Comparison of ENCODE assay signal across 3 fruit fly cellular contexts in genomic region chr3R:15320747-15321085, dm6.
TF ChIP-seq lines count a peak whose summit lies in the region.

Gene ear, plus strand, starts transcription at chr3R:15320756.

- no peak for TF ChIP-seq CTCF in whole organism, embryonic (GFP tag; optimal IDR thresholded peaks at IDR 0.05; lab: Kevin White, UChicago)

TF ChIP-seq in whole organism, embryonic, 481 proteins besides CTCF, POLR2A, EP300 and RAD21:
- TF ChIP-seq tll (GFP tag; optimal IDR thresholded peaks at IDR 0.05; lab: Kevin White, UChicago), result no peak
- 0 out of 4 replicates have a peak, but pooled peaks have one; percentile 25 for TF ChIP-seq Dll (GFP tag; IDR thresholded peaks at IDR 0.05; lab: Robert Waterston, UW; ENCODE audit: partially characterized antibody)
- TF ChIP-seq bbx (GFP tag; IDR thresholded peaks at IDR 0.05; lab: Robert Waterston, UW; ENCODE audit: partially characterized antibody), result 0 out of 2 replicates have a peak, but pooled peaks have one; percentile 7
- TF ChIP-seq inv (GFP tag; IDR thresholded peaks at IDR 0.05; lab: Robert Waterston, UW; ENCODE audit: partially characterized antibody), result no peak
- TF ChIP-seq ems (GFP tag; optimal IDR thresholded peaks at IDR 0.05; lab: Kevin White, UChicago), result no peak
- TF ChIP-seq MBD-R2 (GFP tag; IDR thresholded peaks at IDR 0.05; lab: Robert Waterston, UW), result peak; percentile 48
- TF ChIP-seq CG9797 (GFP tag; optimal IDR thresholded peaks at IDR 0.05; lab: Kevin White, UChicago), result peak; percentile 40
- peak; percentile 11 for TF ChIP-seq Med (GFP tag; lab: Kevin White, UChicago)
- TF ChIP-seq CG4617 (GFP tag; optimal IDR thresholded peaks at IDR 0.05; lab: Kevin White, UChicago; ENCODE audit: borderline replicate concordance), result peak; percentile 82
- peak; percentile 87 for TF ChIP-seq MESR4 (GFP tag; optimal IDR thresholded peaks at IDR 0.05; lab: Kevin White, UChicago)
- peak; percentile 50 for TF ChIP-seq pzg (GFP tag; optimal IDR thresholded peaks at IDR 0.05; lab: Kevin White, UChicago)
- no peak for TF ChIP-seq CG10366 (GFP tag; IDR thresholded peaks at IDR 0.05; lab: Robert Waterston, UW)
- peak; percentile 55 for TF ChIP-seq CG17186 (GFP tag; optimal IDR thresholded peaks at IDR 0.05; lab: Kevin White, UChicago)
- TF ChIP-seq gfzf (GFP tag; optimal IDR thresholded peaks at IDR 0.05; lab: Kevin White, UChicago), result peak; percentile 81
- peak; percentile 0 for TF ChIP-seq Sin3A (optimal IDR thresholded peaks at IDR 0.05; lab: Kevin White, UChicago)
- TF ChIP-seq NFAT (GFP tag; IDR thresholded peaks at IDR 0.05; lab: Robert Waterston, UW), result no peak
- TF ChIP-seq eyg (GFP tag; optimal IDR thresholded peaks at IDR 0.05; lab: Kevin White, UChicago), result no peak
- no peak for TF ChIP-seq bsh (GFP tag; optimal IDR thresholded peaks at IDR 0.05; lab: Kevin White, UChicago)

TF ChIP-seq in whole organism, prepupa, 60 proteins besides CTCF, POLR2A, EP300 and RAD21:
- no peak for TF ChIP-seq CG11902 (GFP tag; optimal IDR thresholded peaks at IDR 0.05; lab: Kevin White, UChicago)
- TF ChIP-seq dsx (GFP tag; optimal IDR thresholded peaks at IDR 0.05; lab: Kevin White, UChicago; ENCODE audit: poor library complexity, severe bottlenecking), result peak; percentile 3
TF ChIP-seq in whole organism, prepupa: peak in this region for 1.

TF ChIP-seq in whole organism, wandering third instar larva, 38 proteins besides CTCF, POLR2A, EP300 and RAD21:
- TF ChIP-seq Rel (GFP tag; optimal IDR thresholded peaks at IDR 0.05; lab: Kevin White, UChicago), result no peak
- peak; percentile 14 for TF ChIP-seq Rel (tag; optimal IDR thresholded peaks at IDR 0.05; lab: Kevin White, UChicago)
- TF ChIP-seq Sp1 (GFP tag; optimal IDR thresholded peaks at IDR 0.05; lab: Kevin White, UChicago), result no peak
TF ChIP-seq in whole organism, wandering third instar larva: peak in this region for 1.
